Fruit fly (Drosophila melanogaster): ENCODE measurements around the gene eIF2beta.

The eIF2beta gene

DNA sequence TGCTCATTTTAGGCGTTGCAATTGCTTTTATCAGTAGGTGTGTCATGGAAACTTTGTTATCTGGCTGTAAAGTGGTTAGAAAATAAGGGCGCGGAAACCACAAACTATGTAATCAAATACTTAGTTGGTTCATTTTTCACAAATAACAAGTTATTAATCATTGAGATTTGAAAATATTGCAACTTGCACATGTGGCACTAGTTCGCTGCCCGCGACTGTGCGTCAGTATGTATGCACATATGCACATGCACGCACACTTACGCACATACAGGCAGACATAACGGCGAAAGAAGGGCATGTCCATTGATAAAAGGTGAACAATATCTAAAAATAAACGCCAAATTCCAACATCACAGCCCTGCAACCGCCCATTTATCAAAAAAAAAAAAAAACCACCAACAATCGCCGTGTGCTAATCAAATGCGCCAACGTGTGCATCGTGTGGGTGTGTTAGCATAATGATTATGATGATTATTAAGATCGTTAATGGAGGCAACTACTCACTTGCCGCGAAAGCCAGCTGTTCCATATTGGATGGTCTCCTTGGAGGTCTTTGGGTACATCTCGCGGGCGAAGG lies 3.0 kb upstream of the eIF2beta start (continued):
- TF ChIP-seq rib (GFP tag; IDR thresholded peaks at IDR 0.05), result no peak
- no peak for TF ChIP-seq Gsc (GFP tag; IDR thresholded peaks at IDR 0.05)
- TF ChIP-seq klu (GFP tag; IDR thresholded peaks at IDR 0.05), result no peak
- no peak for TF ChIP-seq CG4328 (GFP tag; optimal IDR thresholded peaks at IDR 0.05)
- TF ChIP-seq CoRest (tag; optimal IDR thresholded peaks at IDR 0.05), result peak; percentile 34
- no peak for TF ChIP-seq B-H2 (GFP tag; optimal IDR thresholded peaks at IDR 0.05)
- peak; percentile 54; the same call in 1 of the 2 replicates for TF ChIP-seq chm (GFP tag; IDR thresholded peaks at IDR 0.05)
- peak; percentile 41; the same call in 1 of the 2 replicates for TF ChIP-seq CG14667 (GFP tag; IDR thresholded peaks at IDR 0.05)
- TF ChIP-seq sima (GFP tag; optimal IDR thresholded peaks at IDR 0.05), result no peak
- 0 out of 2 replicates have a peak, but pooled peaks have one; percentile 38 for TF ChIP-seq dati (GFP tag; IDR thresholded peaks at IDR 0.05)
- TF ChIP-seq Doc2 (GFP tag; IDR thresholded peaks at IDR 0.05), result no peak
- TF ChIP-seq CG5180 (GFP tag; optimal IDR thresholded peaks at IDR 0.05), result peak; percentile 25
- no peak for TF ChIP-seq CG9797 (GFP tag; optimal IDR thresholded peaks at IDR 0.05)
- TF ChIP-seq CG2678 (tag; optimal IDR thresholded peaks at IDR 0.05), result peak; percentile 58
- peak; percentile 54 for TF ChIP-seq shn (GFP tag; optimal IDR thresholded peaks at IDR 0.05)
- peak; percentile 55 for TF ChIP-seq sqz (GFP tag; optimal IDR thresholded peaks at IDR 0.05)
- peak; percentile 58 for TF ChIP-seq CG17829 (tag; optimal IDR thresholded peaks at IDR 0.05)
- TF ChIP-seq Drgx (GFP tag; IDR thresholded peaks at IDR 0.05), result peak; percentile 69; the same call in 1 of the 2 replicates
- peak; percentile 18; the same call in 1 of the 3 replicates for TF ChIP-seq ken (GFP tag; IDR thresholded peaks at IDR 0.05)
- no peak for TF ChIP-seq CG9932 (GFP tag; IDR thresholded peaks at IDR 0.05)
- TF ChIP-seq Myb (GFP tag; optimal IDR thresholded peaks at IDR 0.05), result no peak
- TF ChIP-seq CG33213 (GFP tag; optimal IDR thresholded peaks at IDR 0.05), result no peak
- no peak for TF ChIP-seq CG6791 (GFP tag; IDR thresholded peaks at IDR 0.05; ENCODE audit: partially characterized antibody)
- no peak for TF ChIP-seq CG16779 (GFP tag; IDR thresholded peaks at IDR 0.05)
- no peak for TF ChIP-seq Lpt (GFP tag; optimal IDR thresholded peaks at IDR 0.05)
- peak; percentile 25 for TF ChIP-seq CG12071 (GFP tag; optimal IDR thresholded peaks at IDR 0.05)
- peak; percentile 18 for TF ChIP-seq CG9437 (GFP tag; optimal IDR thresholded peaks at IDR 0.05)
- peak; percentile 22 for TF ChIP-seq Six4 (GFP tag; optimal IDR thresholded peaks at IDR 0.05)
- TF ChIP-seq bsh (GFP tag; optimal IDR thresholded peaks at IDR 0.05), result peak; percentile 23 to 67
- TF ChIP-seq scrt (GFP tag; optimal IDR thresholded peaks at IDR 0.05), result peak; percentile 10
- peak; percentile 46 for TF ChIP-seq CG15269 (tag; optimal IDR thresholded peaks at IDR 0.05)
- TF ChIP-seq CG10979 (tag; optimal IDR thresholded peaks at IDR 0.05), result peak; percentile 59
- no peak for TF ChIP-seq Lhr (GFP tag; optimal IDR thresholded peaks at IDR 0.05)
- TF ChIP-seq ATbp (GFP tag; optimal IDR thresholded peaks at IDR 0.05), result peak; percentile 40
- TF ChIP-seq D19A (tag; optimal IDR thresholded peaks at IDR 0.05), result peak; percentile 59
- TF ChIP-seq sr (GFP tag; IDR thresholded peaks at IDR 0.05), result peak; percentile 76
- no peak for TF ChIP-seq NK7.1 (GFP tag; optimal IDR thresholded peaks at IDR 0.05)
- peak; percentile 19 for TF ChIP-seq Nf-YC (tag; optimal IDR thresholded peaks at IDR 0.05)
- TF ChIP-seq CG13894 (tag; optimal IDR thresholded peaks at IDR 0.05), result no peak
- no peak for TF ChIP-seq jumu (GFP tag; optimal IDR thresholded peaks at IDR 0.05)
- peak; percentile 44; the same call in 2 of the 3 replicates for TF ChIP-seq CG34422 (GFP tag; IDR thresholded peaks at IDR 0.05)
- peak; percentile 63 for TF ChIP-seq ara (GFP tag; IDR thresholded peaks at IDR 0.05)
- TF ChIP-seq bab2 (GFP tag; optimal IDR thresholded peaks at IDR 0.05), result no peak
- no peak for TF ChIP-seq CG3847 (GFP tag; IDR thresholded peaks at IDR 0.05)
- TF ChIP-seq HmgZ (tag; optimal IDR thresholded peaks at IDR 0.05), result no peak
- TF ChIP-seq Optix (GFP tag; IDR thresholded peaks at IDR 0.05), result 0 out of 3 replicates have a peak, but pooled peaks have one; percentile 17
- peak; percentile 35; the same call in 1 of the 3 replicates for TF ChIP-seq CG3726 (GFP tag; IDR thresholded peaks at IDR 0.05)
- 0 out of 3 replicates have a peak, but pooled peaks have one; percentile 43 for TF ChIP-seq otp (GFP tag; IDR thresholded peaks at IDR 0.05)
- TF ChIP-seq hb (GFP tag; IDR thresholded peaks at IDR 0.05; ENCODE audit: partially characterized antibody), result no peak
- TF ChIP-seq Lim3 (GFP tag; IDR thresholded peaks at IDR 0.05), result no peak
